Worm (Caenorhabditis elegans) whole organism, L2 larva: Measurements from ENCODE around the gene sru-9.

Experiments
- F13H6.1 ChIP-seq: sonication (generic microtip); optimal IDR thresholded peaks from 2 replicates; lab custom pipeline; 2016; ENCODE audit warnings: missing genetic modification characterization, missing compliant biosample characterization
- ama-1 ChIP-seq: fragments of 150-350 bp; optimal IDR thresholded peaks from 2 replicates; lab custom pipeline; 2018; ENCODE audit warnings: inconsistent platforms
- blmp-1 ChIP-seq: sonication (generic microtip); optimal IDR thresholded peaks from 2 replicates; lab custom pipeline; 2017; ENCODE audit warnings: missing genetic modification characterization, mild to moderate bottlenecking, missing compliant biosample characterization, antibody characterized with exemption, moderate library complexity; ENCODE audit not compliant: insufficient read depth
- ceh-16 ChIP-seq: fragments of 150-350 bp; optimal IDR thresholded peaks from 2 replicates; lab custom pipeline; 2014; ENCODE audit warnings: missing biosample characterization, missing genetic modification characterization
- elt-1 ChIP-seq: fragments of 150-350 bp; optimal IDR thresholded peaks from 2 replicates; lab custom pipeline; 2014; ENCODE audit warnings: missing biosample characterization, missing genetic modification characterization
- elt-3 ChIP-seq: sonication (generic microtip); optimal IDR thresholded peaks from 2 replicates; lab custom pipeline; 2017; ENCODE audit warnings: missing biosample characterization, missing genetic modification characterization
- lin-39 ChIP-seq: fragments of 150-350 bp; optimal IDR thresholded peaks from 2 replicates; lab custom pipeline; 2014; ENCODE audit warnings: missing biosample characterization, missing genetic modification reagents, missing genetic modification characterization
- lsy-2 ChIP-seq, 2 experiments: fragments of 150-350 bp in 1 of 2; sonication (generic microtip) in 1 of 2; optimal IDR thresholded peaks; 2 replicates each; lab custom pipeline; 2014 to 2017; ENCODE audit warnings: missing biosample characterization in 2 of 2, missing genetic modification characterization in 2 of 2
- mbf-1 ChIP-seq: sonication (generic microtip); optimal IDR thresholded peaks from 2 replicates; lab custom pipeline; 2017; ENCODE audit warnings: missing biosample characterization, missing genetic modification characterization
- nhr-11 ChIP-seq: fragments of 150-350 bp; optimal IDR thresholded peaks from 2 replicates; lab custom pipeline; 2014; ENCODE audit warnings: missing biosample characterization, missing genetic modification characterization
- nhr-25 ChIP-seq: fragments of 150-350 bp; sonication (generic microtip); optimal IDR thresholded peaks from 3 replicates; lab custom pipeline; 2014; ENCODE audit warnings: missing biosample characterization, missing genetic modification characterization
- unc-39 ChIP-seq: fragments of 150-350 bp; optimal IDR thresholded peaks from 2 replicates; lab custom pipeline; 2014; ENCODE audit warnings: missing biosample characterization, missing genetic modification characterization
- unc-62 ChIP-seq: fragments of 150-350 bp; optimal IDR thresholded peaks from 2 replicates; lab custom pipeline; 2014; ENCODE audit warnings: missing biosample characterization, missing genetic modification reagents, missing genetic modification characterization
- zag-1 ChIP-seq: fragments of 150-350 bp; optimal IDR thresholded peaks from 2 replicates; lab custom pipeline; 2014; ENCODE audit warnings: missing biosample characterization, missing genetic modification characterization

DNA sequence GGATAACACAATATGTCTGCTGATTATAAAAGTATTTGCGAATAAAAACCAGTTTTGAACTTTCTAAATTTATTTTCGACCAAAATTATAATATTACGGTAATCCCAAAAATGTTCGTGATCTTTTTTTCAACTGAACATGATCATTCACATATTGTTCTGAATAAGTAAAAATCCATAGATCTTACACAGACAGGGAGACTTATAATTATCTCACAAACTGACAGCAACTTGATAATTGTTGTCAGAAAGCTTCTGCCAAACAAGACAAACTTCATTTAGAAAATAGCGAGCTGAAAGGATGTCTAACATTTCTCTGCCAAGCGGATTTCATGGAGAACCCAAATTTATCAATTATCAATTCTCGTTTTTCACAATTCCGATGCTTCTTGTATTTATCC, 37.7 kb downstream of the sru-9 start, which contains the start of gene sru-21:
- TF ChIP-seq zag-1 (tag; lab: Kevin White, UChicago) (no peak), blmp-1 (tag; lab: Kevin White, UChicago) (no peak), ama-1 (lab: Kevin White, UChicago) (no peak), ceh-16 (tag; lab: Kevin White, UChicago) (no peak), unc-62 (no peak), nhr-25 (tag; lab: Kevin White, UChicago) (no peak), elt-1 (tag; lab: Kevin White, UChicago) (no peak), F13H6.1 (no peak), lsy-2 (tag; optimal IDR thresholded peaks at IDR 0.05; lab: Kevin White, UChicago) (no peak), elt-3 (tag; lab: Kevin White, UChicago) (no peak), mbf-1 (tag; lab: Kevin White, UChicago) (no peak), unc-39 (tag; lab: Kevin White, UChicago) (no peak), nhr-11 (no peak), lin-39 (no peak)
